Worm (Caenorhabditis elegans) whole organism, early embryonic: ENCODE results near the gene srt-34.

Experiments used
- B0310.2 ChIP-seq: sonication (generic microtip); optimal IDR thresholded peaks from 2 replicates; lab custom pipeline; 2016; ENCODE audit warnings: mild to moderate bottlenecking, missing genetic modification characterization, missing compliant biosample characterization
- F13C5.2 ChIP-seq: sonication (generic microtip); optimal IDR thresholded peaks from 2 replicates; lab custom pipeline; 2017; ENCODE audit warnings: mild to moderate bottlenecking, missing genetic modification characterization, inconsistent platforms, missing compliant biosample characterization
- aly-1 ChIP-seq: sonication (generic microtip); optimal IDR thresholded peaks from 2 replicates; lab custom pipeline; 2016; ENCODE audit warnings: missing genetic modification characterization, missing compliant biosample characterization
- ama-1 ChIP-seq: fragments of 150-350 bp; optimal IDR thresholded peaks from 2 replicates; lab custom pipeline; 2014
- ceh-13 ChIP-seq: fragments of 200-800 bp; sonication (Bioruptor generic); optimal IDR thresholded peaks from 2 replicates; lab custom pipeline; 2018; ENCODE audit warnings: mild to moderate bottlenecking, missing genetic modification characterization, missing compliant biosample characterization
- ceh-36 ChIP-seq: sonication (generic microtip); optimal IDR thresholded peaks from 2 replicates; lab custom pipeline; 2016; ENCODE audit warnings: missing genetic modification characterization, inconsistent platforms, missing compliant biosample characterization
- ets-7 ChIP-seq: sonication (generic microtip); optimal IDR thresholded peaks from 2 replicates; lab custom pipeline; 2016; ENCODE audit warnings: missing genotype, missing genetic modification characterization, missing compliant biosample characterization
- flt-1 ChIP-seq: fragments of 200-800 bp; sonication (Bioruptor generic); IDR thresholded peaks from 2 replicates; pipeline ENCODE4 v1.3.6; 2022; ENCODE audit warnings: missing genetic modification characterization, missing compliant biosample characterization
- hmbx-1 ChIP-seq: sonication (generic microtip); optimal IDR thresholded peaks from 2 replicates; lab custom pipeline; 2016; ENCODE audit warnings: mild to moderate bottlenecking, missing genetic modification characterization, missing compliant biosample characterization
- hmg-4 ChIP-seq: fragments of 200-800 bp; sonication (Bioruptor generic); optimal IDR thresholded peaks from 2 replicates; lab custom pipeline; 2018; ENCODE audit warnings: mild to moderate bottlenecking, missing genetic modification characterization, missing compliant biosample characterization
- hnd-1 ChIP-seq: sonication (generic microtip); optimal IDR thresholded peaks from 2 replicates; lab custom pipeline; 2016; ENCODE audit warnings: missing genetic modification characterization, missing compliant biosample characterization
- pes-1 ChIP-seq: fragments of 200-800 bp; sonication (Bioruptor generic); IDR thresholded peaks from 2 replicates; pipeline ENCODE4 v1.3.6; 2022; ENCODE audit warnings: missing genetic modification reagents, missing genetic modification characterization, missing compliant biosample characterization
- scrt-1 ChIP-seq: fragments of 200-800 bp; sonication (Bioruptor generic); IDR thresholded peaks from 2 replicates; pipeline ENCODE4 v1.3.6; 2022; ENCODE audit warnings: missing genetic modification characterization, missing compliant biosample characterization
- sea-1 ChIP-seq: fragments of 200-800 bp; sonication (Bioruptor generic); conservative IDR thresholded peaks from 2 replicates; pipeline ENCODE4 v1.3.6; 2022; ENCODE audit warnings: missing genetic modification characterization, missing compliant biosample characterization
- tbx-11 ChIP-seq: fragments of 200-800 bp; sonication (Bioruptor generic); IDR thresholded peaks from 2 replicates; pipeline ENCODE4 v1.3.6; 2022; ENCODE audit warnings: missing genetic modification characterization, missing compliant biosample characterization
- tbx-37 ChIP-seq: fragments of 200-800 bp; sonication (Bioruptor generic); conservative IDR thresholded peaks from 2 replicates; pipeline ENCODE4 v1.3.6; 2022; ENCODE audit warnings: missing genetic modification reagents, missing genetic modification characterization, missing compliant biosample characterization
- tra-4 ChIP-seq: sonication (generic microtip); optimal IDR thresholded peaks from 2 replicates; lab custom pipeline; 2017; ENCODE audit warnings: missing genetic modification characterization, missing compliant biosample characterization

The srt-34 gene

ce11 chrV:2855473-2855872, 37.5 kb upstream of the srt-34 start, which contains the start of gene srj-57:
TSS of gene srj-57 (minus strand) at chrV:2855573.
- TF ChIP-seq hmg-4 (GFP tag; lab: Kevin White, UChicago) (no peak), ceh-36 (no peak), hnd-1 (tag; lab: Kevin White, UChicago) (no peak), sea-1 (no peak), tbx-11 (GFP tag; lab: Robert Waterston, UW) (no peak), pes-1 (GFP tag; lab: Robert Waterston, UW) (no peak), hmbx-1 (tag; lab: Kevin White, UChicago) (no peak)

- TF ChIP-seq hmg-4 (GFP tag; lab: Kevin White, UChicago) (no peak), flt-1 (GFP tag; lab: Robert Waterston, UW) (no peak), B0310.2 (no peak), hnd-1 (tag; lab: Kevin White, UChicago) (no peak), ets-7 (tag; lab: Kevin White, UChicago) (no peak), tbx-37 (GFP tag; lab: Robert Waterston, UW) (no peak), ama-1 (lab: Kevin White, UChicago) (no peak), hmbx-1 (tag; lab: Kevin White, UChicago) (no peak), tbx-11 (GFP tag; lab: Robert Waterston, UW) (no peak), ceh-13 (GFP tag; lab: Kevin White, UChicago) (no peak), aly-1 (tag; lab: Kevin White, UChicago) (no peak), ceh-36 (no peak), F13C5.2 (tag; lab: Kevin White, UChicago) (no peak), scrt-1 (GFP tag; lab: Robert Waterston, UW) (no peak), sea-1 (no peak), pes-1 (GFP tag; lab: Robert Waterston, UW) (no peak), tra-4 (tag; lab: Kevin White, UChicago) (no peak)
These were observed 31.1 kb upstream of the srt-34 start, which contains the start of gene ugt-53 for ce11 chrV:2849071-2849470. TSS of gene ugt-53 (plus strand) at chrV:2849343.

- no peak for TF ChIP-seq F13C5.2 (tag; lab: Kevin White, UChicago)
- no peak for TF ChIP-seq ceh-13 (GFP tag; lab: Kevin White, UChicago)
- TF ChIP-seq ets-7 (tag; lab: Kevin White, UChicago) = no peak
- no peak for TF ChIP-seq hnd-1 (tag; lab: Kevin White, UChicago)
- no peak for TF ChIP-seq scrt-1 (GFP tag; lab: Robert Waterston, UW)
- TF ChIP-seq tbx-11 (GFP tag; lab: Robert Waterston, UW) = no peak
These were observed 30.4 kb upstream of the srt-34 start, which contains the start of gene srj-49 for ce11 chrV:2848290-2848937. TSS of gene srj-49 (minus strand) at chrV:2848340.

- TF ChIP-seq sea-1 (no peak), pes-1 (GFP tag; lab: Robert Waterston, UW) (no peak), ceh-36 (no peak)
These were observed 27.8 kb upstream of the srt-34 start, which contains the start of gene srj-44 for ce11 chrV:2845771-2846170. TSS of gene srj-44 (minus strand) at chrV:2845871.

ce11 chrV:2836501-2836900, 18.5 kb upstream of the srt-34 start, which contains the start of gene srj-45:
TSS of gene srj-45 (minus strand) at chrV:2836601.
- no peak for TF ChIP-seq pes-1 (GFP tag; lab: Robert Waterston, UW)
- no peak for TF ChIP-seq hnd-1 (tag; lab: Kevin White, UChicago)
- no peak for TF ChIP-seq ceh-13 (GFP tag; lab: Kevin White, UChicago)
- no peak for TF ChIP-seq F13C5.2 (tag; lab: Kevin White, UChicago)
- no peak for TF ChIP-seq flt-1 (GFP tag; lab: Robert Waterston, UW)
- no peak for TF ChIP-seq tbx-11 (GFP tag; lab: Robert Waterston, UW)
- TF ChIP-seq aly-1 (tag; lab: Kevin White, UChicago) = no peak
- no peak for TF ChIP-seq ama-1 (lab: Kevin White, UChicago)
- no peak for TF ChIP-seq tbx-37 (GFP tag; lab: Robert Waterston, UW)
- TF ChIP-seq scrt-1 (GFP tag; lab: Robert Waterston, UW) = no peak
- no peak for TF ChIP-seq ets-7 (tag; lab: Kevin White, UChicago)
- no peak for TF ChIP-seq sea-1
- TF ChIP-seq B0310.2 = no peak
- no peak for TF ChIP-seq tra-4 (tag; lab: Kevin White, UChicago)

ce11 chrV:2832666-2833065, 14.6 kb upstream of the srt-34 start, which contains the start of gene srj-50:
TSS of gene srj-50 (plus strand) at chrV:2832966.
- TF ChIP-seq scrt-1 (GFP tag; lab: Robert Waterston, UW) (no peak), hnd-1 (tag; lab: Kevin White, UChicago) (no peak), tbx-11 (GFP tag; lab: Robert Waterston, UW) (no peak), flt-1 (GFP tag; lab: Robert Waterston, UW) (no peak), hmbx-1 (tag; lab: Kevin White, UChicago) (no peak), sea-1 (no peak), ets-7 (tag; lab: Kevin White, UChicago) (no peak), tra-4 (tag; lab: Kevin White, UChicago) (no peak), F13C5.2 (tag; lab: Kevin White, UChicago) (no peak), B0310.2 (no peak), ama-1 (lab: Kevin White, UChicago) (no peak), ceh-13 (GFP tag; lab: Kevin White, UChicago) (no peak), hmg-4 (GFP tag; lab: Kevin White, UChicago) (no peak), aly-1 (tag; lab: Kevin White, UChicago) (no peak), ceh-36 (no peak), tbx-37 (GFP tag; lab: Robert Waterston, UW) (no peak), pes-1 (GFP tag; lab: Robert Waterston, UW) (no peak)

- TF ChIP-seq F13C5.2 (tag; lab: Kevin White, UChicago) (no peak), B0310.2 (no peak), tbx-37 (GFP tag; lab: Robert Waterston, UW) (no peak), hnd-1 (tag; lab: Kevin White, UChicago) (no peak), ama-1 (lab: Kevin White, UChicago) (no peak), hmg-4 (GFP tag; lab: Kevin White, UChicago) (no peak), ceh-36 (no peak)
These were observed 12.8 kb upstream of the srt-34 start, which contains the start of gene srw-2 for ce11 chrV:2830817-2831216. TSS of gene srw-2 (plus strand) at chrV:2830878.
